Worm (Caenorhabditis elegans): ENCODE data around the gene srx-77.
A peak's percentile ranks its signal among the peaks of the same experiment; 100 is the strongest.

srx-77 gene

DNA sequence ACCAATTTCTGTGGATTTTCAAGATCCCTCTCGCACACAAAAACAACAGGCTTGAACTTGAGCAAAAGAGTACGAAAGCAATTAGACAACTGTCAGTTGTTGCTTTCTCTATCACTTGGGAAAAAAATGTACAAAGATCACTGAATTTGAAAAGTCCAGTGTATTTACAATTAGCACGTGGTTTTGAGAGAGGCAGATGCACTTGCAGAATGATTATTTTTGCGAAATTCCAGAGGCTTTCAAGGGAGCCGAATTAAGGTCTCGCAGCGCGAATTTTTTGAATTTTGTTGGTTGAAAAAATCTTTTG lies 24.7 kb upstream of the srx-77 start:
- TF ChIP-seq gmeb-1 (tag; optimal IDR thresholded peaks at IDR 0.05) = no peak
- TF ChIP-seq nhr-129 (tag; optimal IDR thresholded peaks at IDR 0.05) = peak; percentile 62
- TF ChIP-seq nhr-237 (tag; optimal IDR thresholded peaks at IDR 0.05) = no peak
- peak in 1 of 2 experiments; percentile 39 for TF ChIP-seq lsy-2 (tag; optimal IDR thresholded peaks at IDR 0.05)
- peak; percentile 62 for TF ChIP-seq sma-9 (GFP tag; optimal IDR thresholded peaks at IDR 0.05)
- TF ChIP-seq sma-9 (tag; optimal IDR thresholded peaks at IDR 0.05) = no peak
- TF ChIP-seq ztf-1 (GFP tag; conservative IDR thresholded peaks at IDR 0.05) = no peak

DNA sequence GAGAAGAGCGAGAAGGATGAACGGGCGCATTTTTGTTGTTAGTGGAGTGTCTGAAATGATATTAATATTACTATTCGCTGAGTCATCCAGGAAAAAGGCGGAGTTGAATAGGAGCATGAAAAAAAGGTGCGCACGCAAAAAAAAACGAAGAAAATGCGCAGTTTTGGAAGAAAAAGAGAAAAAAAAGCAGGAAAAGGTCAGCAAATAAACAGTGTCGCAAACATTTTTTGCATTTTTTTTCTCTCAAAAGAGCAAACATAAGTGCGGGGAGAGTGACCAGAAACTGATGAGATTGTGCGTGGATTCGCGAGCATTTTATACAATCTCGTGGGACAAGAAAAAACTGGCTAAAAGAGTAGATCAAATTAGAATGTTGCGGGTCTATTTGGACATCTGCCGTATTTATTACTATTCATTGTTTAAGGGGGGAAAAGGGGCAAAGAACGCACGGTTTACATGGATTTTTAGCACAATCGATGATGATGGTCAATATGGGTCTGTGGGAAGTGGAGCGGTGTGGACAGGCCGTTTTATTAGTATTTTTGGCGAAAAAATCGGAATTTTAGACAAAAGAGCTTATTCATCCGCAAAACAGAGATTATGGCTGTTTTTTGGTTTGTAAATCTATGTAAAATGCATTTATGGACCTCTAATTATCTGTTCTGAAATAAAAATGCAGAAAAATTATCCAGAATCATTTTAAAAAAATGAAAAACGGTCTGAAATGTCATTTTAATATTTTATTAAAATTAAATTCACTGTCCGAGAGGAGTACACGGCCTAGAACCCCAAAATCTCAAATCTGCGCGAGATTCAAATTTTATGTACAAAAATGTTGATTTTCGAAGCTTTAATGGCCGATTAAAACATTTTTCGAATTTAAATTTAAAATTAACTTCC lies 24.1 kb upstream of the srx-77 start, which contains the start of gene cpg-8:
Gene cpg-8 (minus strand): TSS at position 51 of the 900 bp plus-strand sequence.
- TF ChIP-seq mab-5 (tag; optimal IDR thresholded peaks at IDR 0.05) (no peak), gmeb-1 (tag; optimal IDR thresholded peaks at IDR 0.05) (peak; percentile 64), elt-3 (tag; optimal IDR thresholded peaks at IDR 0.05) (no peak), aly-2 (tag; optimal IDR thresholded peaks at IDR 0.05) (no peak), ztf-1 (GFP tag; conservative IDR thresholded peaks at IDR 0.05) (no peak), C34F6.9 (tag; optimal IDR thresholded peaks at IDR 0.05) (peak; percentile 10)

DNA sequence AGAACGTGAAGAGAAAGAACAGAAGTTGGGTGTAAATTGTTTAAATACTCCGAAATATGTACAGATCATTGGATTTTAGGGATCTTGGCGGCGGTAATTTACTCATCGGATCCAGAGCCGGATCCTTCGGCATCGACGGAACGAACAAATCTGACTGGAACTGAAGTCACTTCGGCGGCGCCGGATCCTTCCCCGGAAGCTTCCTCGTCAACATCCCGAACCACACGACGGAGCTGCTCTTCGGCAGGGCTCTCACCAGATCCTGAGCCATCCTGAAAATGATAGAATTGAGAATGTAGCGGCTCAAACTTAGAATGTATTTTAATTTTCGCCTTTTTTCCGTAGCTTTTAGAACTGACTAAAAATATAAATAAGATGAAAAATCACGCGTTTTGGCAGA lies 23.1 kb upstream of the srx-77 start:
- TF ChIP-seq sem-4 (tag; optimal IDR thresholded peaks at IDR 0.05) (no peak), nhr-23 (tag; optimal IDR thresholded peaks at IDR 0.05) (no peak), crh-2 (tag; optimal IDR thresholded peaks at IDR 0.05) (no peak), aly-2 (tag; optimal IDR thresholded peaks at IDR 0.05) (no peak), peb-1 (tag; optimal IDR thresholded peaks at IDR 0.05) (no peak), skn-1 (tag; optimal IDR thresholded peaks at IDR 0.05) (no peak), snpc-4 (tag; optimal IDR thresholded peaks at IDR 0.05) (no peak), ztf-1 (GFP tag; conservative IDR thresholded peaks at IDR 0.05) (no peak), dmd-4 (tag; optimal IDR thresholded peaks at IDR 0.05) (no peak), egl-27 (tag; optimal IDR thresholded peaks at IDR 0.05) (no peak), ztf-11 (tag; optimal IDR thresholded peaks at IDR 0.05) (no peak), R02D3.7 (tag; optimal IDR thresholded peaks at IDR 0.05) (no peak), lin-11 (tag; optimal IDR thresholded peaks at IDR 0.05) (no peak), lin-39 (tag; optimal IDR thresholded peaks at IDR 0.05) (no peak)

DNA sequence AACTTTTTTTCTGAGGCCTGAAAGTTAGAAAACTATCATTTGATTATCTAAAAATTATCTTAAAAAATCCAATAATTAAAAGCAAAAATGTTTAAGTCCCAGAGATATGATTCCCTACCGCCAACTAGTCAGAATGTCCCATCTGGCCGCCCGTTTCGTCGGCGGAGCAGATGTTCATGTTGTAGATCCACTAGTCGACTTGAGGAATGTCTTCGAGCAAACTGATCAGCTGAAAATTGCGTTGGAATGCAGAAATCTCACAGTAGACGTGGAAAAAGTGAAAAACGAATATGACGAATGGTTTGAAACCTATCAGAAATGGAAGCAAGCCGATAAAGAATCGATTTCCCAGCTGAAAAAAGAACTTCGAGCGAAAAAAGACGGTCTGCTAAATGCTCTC lies 20.7 kb upstream of the srx-77 start, which contains the start of gene K03B4.1:
Gene K03B4.1 (plus strand): TSS at position 97 of the 400 bp plus-strand sequence.
- TF ChIP-seq Y55F3AM.14 (GFP tag; optimal IDR thresholded peaks at IDR 0.05) (peak; percentile 68), nhr-12 (tag; optimal IDR thresholded peaks at IDR 0.05) (no peak), ama-1 (optimal IDR thresholded peaks at IDR 0.05) (peak; percentile 49)

DNA sequence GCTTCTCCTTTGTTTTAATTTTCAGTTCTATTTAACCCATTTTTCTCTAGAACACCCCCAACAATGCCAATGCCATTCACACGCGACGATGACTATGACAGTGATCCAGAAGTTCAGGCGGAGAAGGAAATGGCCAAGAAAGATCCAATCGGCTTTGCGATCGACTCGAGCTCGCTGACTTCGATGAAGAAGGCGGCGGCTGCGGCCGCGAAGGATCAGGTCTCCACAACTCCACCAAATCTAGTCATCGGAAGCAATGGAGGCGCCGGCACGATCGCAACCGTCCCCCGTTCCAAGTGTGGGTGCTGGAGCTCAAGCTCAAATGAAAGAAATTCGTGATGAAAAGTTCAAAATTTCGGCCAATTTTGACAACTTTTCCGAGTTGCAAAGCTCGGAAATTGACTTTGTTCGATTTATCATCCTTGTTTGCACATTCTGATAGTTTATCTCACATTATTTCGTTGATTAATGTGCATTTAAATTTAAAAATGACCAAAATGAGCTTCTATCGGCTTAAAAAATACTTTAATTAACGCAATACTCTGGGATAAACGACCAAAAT lies 19.5 kb upstream of the srx-77 start, which contains the start of gene K03B4.2:
Gene K03B4.2 (plus strand): TSS at position 51 of the 562 bp plus-strand sequence.
- TF ChIP-seq ama-1 (optimal IDR thresholded peaks at IDR 0.05) (peak; percentile 31), Y55F3AM.14 (GFP tag; optimal IDR thresholded peaks at IDR 0.05) (peak; percentile 33), snpc-4 (tag; optimal IDR thresholded peaks at IDR 0.05) (no peak), crh-2 (tag; optimal IDR thresholded peaks at IDR 0.05) (peak; percentile 2)

DNA sequence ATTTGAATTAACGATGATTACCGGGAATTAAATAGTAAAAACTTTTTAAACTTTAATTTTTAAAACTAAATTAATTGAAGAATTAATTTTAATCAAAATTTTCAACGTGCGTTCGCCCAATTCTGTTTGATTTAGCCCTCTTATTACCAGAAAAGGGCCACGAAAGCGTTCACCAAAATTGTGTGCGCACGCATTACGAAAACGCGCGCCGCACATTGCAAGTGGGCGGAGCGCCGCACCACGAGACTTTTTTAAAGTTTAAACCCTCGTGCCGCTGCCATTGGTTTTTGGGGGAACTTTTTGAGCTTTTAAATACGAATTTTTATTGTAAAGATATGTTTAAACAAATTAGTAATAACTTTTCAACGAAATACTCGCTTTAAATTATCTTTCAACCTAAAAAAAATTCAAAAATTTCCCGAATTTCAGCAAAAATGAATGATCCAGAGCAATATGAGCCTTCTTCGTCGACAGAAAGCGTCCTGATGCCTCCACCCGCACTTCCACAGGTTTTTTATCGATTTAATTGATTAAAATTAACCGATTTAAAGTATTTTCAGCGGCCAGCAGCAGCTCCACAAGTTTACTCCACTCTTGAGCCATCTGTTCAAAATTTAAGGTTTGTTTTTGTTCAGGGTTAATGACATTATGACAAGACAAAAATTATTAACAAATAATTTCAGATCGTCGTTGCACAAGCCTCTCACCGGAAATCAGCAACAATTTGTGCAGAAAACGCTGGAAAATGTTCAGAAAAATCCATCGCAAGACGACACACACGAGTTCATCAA lies 18.3 kb upstream of the srx-77 start, which contains the start of gene taf-10:
Gene taf-10 (plus strand): TSS at position 424 of the 791 bp plus-strand sequence.
- peak; percentile 45 for TF ChIP-seq C34F6.9 (tag; optimal IDR thresholded peaks at IDR 0.05)
- TF ChIP-seq lin-13 (GFP tag; optimal IDR thresholded peaks at IDR 0.05) = peak; percentile 42
- TF ChIP-seq sma-9 (GFP tag; optimal IDR thresholded peaks at IDR 0.05) = peak; percentile 38
- no peak for TF ChIP-seq sma-9 (tag; optimal IDR thresholded peaks at IDR 0.05)
- no peak for TF ChIP-seq nhr-237 (tag; optimal IDR thresholded peaks at IDR 0.05)
- peak; percentile 63 for TF ChIP-seq nhr-129 (tag; optimal IDR thresholded peaks at IDR 0.05)
- TF ChIP-seq lsy-2 (tag; optimal IDR thresholded peaks at IDR 0.05) = peak; percentile 5 to 48
- peak; percentile 66 for TF ChIP-seq gmeb-1 (tag; optimal IDR thresholded peaks at IDR 0.05)
- TF ChIP-seq sma-3 (GFP tag; optimal IDR thresholded peaks at IDR 0.05) = peak; percentile 46
- TF ChIP-seq mab-5 (tag; optimal IDR thresholded peaks at IDR 0.05) = peak; percentile 13
- no peak for TF ChIP-seq ama-1 (optimal IDR thresholded peaks at IDR 0.05)
- TF ChIP-seq nhr-11 (tag; optimal IDR thresholded peaks at IDR 0.05) = no peak
- no peak for TF ChIP-seq nhr-6 (tag; optimal IDR thresholded peaks at IDR 0.05)
- peak; percentile 79 for TF ChIP-seq mdl-1 (tag; optimal IDR thresholded peaks at IDR 0.05)
- TF ChIP-seq Y55F3AM.14 (GFP tag; optimal IDR thresholded peaks at IDR 0.05) = peak; percentile 0
- TF ChIP-seq egl-27 (tag; optimal IDR thresholded peaks at IDR 0.05) = no peak
- TF ChIP-seq nhr-25 (tag; optimal IDR thresholded peaks at IDR 0.05) = peak; percentile 32
- TF ChIP-seq unc-55 (GFP tag; optimal IDR thresholded peaks at IDR 0.05) = peak; percentile 59
- no peak for TF ChIP-seq crh-2 (tag; optimal IDR thresholded peaks at IDR 0.05)
- TF ChIP-seq blmp-1 (tag; optimal IDR thresholded peaks at IDR 0.05; ENCODE audit: insufficient read depth) = no peak
- peak; percentile 38 for TF ChIP-seq lin-11 (tag; optimal IDR thresholded peaks at IDR 0.05)
- peak; percentile 7 for TF ChIP-seq nhr-21 (tag; optimal IDR thresholded peaks at IDR 0.05)
- TF ChIP-seq ztf-11 (tag; optimal IDR thresholded peaks at IDR 0.05) = no peak
- TF ChIP-seq F13H6.1 (tag; optimal IDR thresholded peaks at IDR 0.05) = peak; percentile 5

Data from whole organism, L2 larva.